Worm (Caenorhabditis elegans): ENCODE measurements around the gene his-6.
"Not testable (repeated sequence)": the region's sequence is repeated elsewhere in the genome, so short reads cannot be mapped to it uniquely, and the experiment has no call there.

The his-6 gene

DNA sequence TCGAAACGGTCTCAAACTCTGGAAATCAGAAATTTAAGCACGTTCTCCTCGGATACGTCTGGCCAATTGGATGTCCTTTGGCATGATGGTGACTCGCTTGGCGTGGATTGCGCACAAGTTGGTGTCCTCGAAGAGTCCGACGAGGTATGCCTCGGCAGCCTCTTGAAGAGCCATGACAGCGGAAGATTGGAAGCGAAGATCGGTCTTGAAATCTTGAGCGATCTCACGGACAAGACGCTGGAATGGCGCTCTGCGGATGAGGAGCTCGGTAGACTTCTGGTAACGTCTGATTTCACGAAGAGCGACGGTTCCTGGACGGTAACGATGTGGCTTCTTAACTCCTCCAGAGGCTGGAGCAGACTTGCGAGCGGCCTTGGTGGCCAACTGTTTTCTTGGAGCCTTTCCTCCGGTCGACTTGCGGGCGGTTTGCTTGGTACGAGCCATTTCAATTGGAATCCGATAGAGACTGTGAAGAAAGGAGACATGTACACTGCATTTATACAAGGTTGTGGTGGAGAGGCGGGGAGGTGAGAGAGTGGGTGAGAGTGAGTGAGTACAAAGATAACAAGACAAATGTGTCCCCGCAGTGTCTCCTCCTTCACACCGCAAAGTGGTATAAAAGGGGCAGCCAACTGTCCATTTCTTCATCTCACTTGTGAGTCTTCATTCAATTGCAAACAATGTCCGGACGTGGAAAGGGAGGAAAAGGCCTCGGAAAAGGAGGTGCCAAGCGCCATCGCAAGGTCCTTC lies at the start of gene his-6, which contains the start of gene his-5:
his-6 (minus strand) TSS at position 444 of the 750 bp plus-strand sequence.
his-5 (plus strand) TSS at position 681 of the 750 bp plus-strand sequence.
- peak; percentile 1 for TF ChIP-seq pha-4 (tag; optimal IDR thresholded peaks at IDR 0.05)
- TF ChIP-seq mls-2 (tag; optimal IDR thresholded peaks at IDR 0.05): peak; percentile 13
- TF ChIP-seq cnd-1 (tag; optimal IDR thresholded peaks at IDR 0.05): peak; percentile 64

ce11 chrV:8580961-8581360 lies 46.2 kb upstream of the his-6 start, which contains the start of gene C10B5.1:
C10B5.1 (plus strand) TSS chrV:8581261.
- no peak for TF ChIP-seq unc-62 (GFP tag; optimal IDR thresholded peaks at IDR 0.05)
- no peak for TF ChIP-seq lin-13 (tag; optimal IDR thresholded peaks at IDR 0.05)
- no peak for TF ChIP-seq mep-1 (tag; optimal IDR thresholded peaks at IDR 0.05)

ce11 chrV:8574762-8575161 lies 40.0 kb upstream of the his-6 start, which contains the start of gene F25G6.1:
F25G6.1 (plus strand) TSS chrV:8575062.
- TF ChIP-seq flh-1 (GFP tag; optimal IDR thresholded peaks at IDR 0.05); pha-4 (tag; optimal IDR thresholded peaks at IDR 0.05); bed-3 (GFP tag; optimal IDR thresholded peaks at IDR 0.05): not testable (repeated sequence)

- TF ChIP-seq nhr-2 (tag; optimal IDR thresholded peaks at IDR 0.05): no peak
- no peak for TF ChIP-seq mab-5 (tag; optimal IDR thresholded peaks at IDR 0.05)
- no peak for TF ChIP-seq unc-62 (GFP tag; optimal IDR thresholded peaks at IDR 0.05)
- TF ChIP-seq mep-1 (tag; optimal IDR thresholded peaks at IDR 0.05): no peak
- no peak for TF ChIP-seq elt-1 (tag; optimal IDR thresholded peaks at IDR 0.05; ENCODE audit: borderline replicate concordance, insufficient read depth)
- TF ChIP-seq lsy-2 (tag; optimal IDR thresholded peaks at IDR 0.05): peak; percentile 35
- peak; percentile 45 for TF ChIP-seq lin-13 (tag; optimal IDR thresholded peaks at IDR 0.05)
Measured at ce11 chrV:8569841-8570361, 35.1 kb upstream of the his-6 start, which contains the start of the genes F25G6.9 and symk-1. F25G6.9 (minus strand) TSS chrV:8570000. symk-1 (plus strand) TSS chrV:8570311.

ce11 chrV:8569172-8569571 lies 34.4 kb upstream of the his-6 start:
- no peak for TF ChIP-seq zip-8 (tag; optimal IDR thresholded peaks at IDR 0.05)
- TF ChIP-seq hlh-1 (tag; optimal IDR thresholded peaks at IDR 0.05): no peak
- TF ChIP-seq ces-1 (GFP tag; optimal IDR thresholded peaks at IDR 0.05): no peak
- TF ChIP-seq M03D4.4 (tag; optimal IDR thresholded peaks at IDR 0.05): no peak
- TF ChIP-seq elt-1 (tag; optimal IDR thresholded peaks at IDR 0.05; ENCODE audit: borderline replicate concordance, insufficient read depth): no peak
- TF ChIP-seq nhr-2 (tag; optimal IDR thresholded peaks at IDR 0.05): no peak
- no peak for TF ChIP-seq cnd-1 (tag; optimal IDR thresholded peaks at IDR 0.05)
- TF ChIP-seq ztf-11 (tag; optimal IDR thresholded peaks at IDR 0.05): no peak

DNA sequence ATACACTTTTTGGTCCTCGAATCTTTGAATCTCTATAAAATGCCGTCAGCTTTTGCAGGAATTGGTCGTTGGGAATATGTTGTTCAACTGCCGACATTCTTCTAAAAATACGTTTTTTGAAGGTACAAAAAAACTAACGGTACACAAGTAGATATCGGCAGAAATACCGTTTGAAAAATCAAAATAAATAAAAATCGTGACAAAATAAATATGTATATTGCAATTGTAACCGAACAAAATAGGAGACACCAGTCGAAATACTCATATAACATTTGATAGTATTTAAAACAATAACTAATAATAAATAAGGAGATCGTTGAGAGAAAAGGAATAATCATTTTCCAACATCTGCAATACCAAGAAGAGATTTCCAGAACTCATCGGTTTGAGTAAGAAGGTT lies 30.3 kb upstream of the his-6 start, which contains the start of gene F25G6.8:
F25G6.8 (minus strand) TSS at position 101 of the 400 bp plus-strand sequence.
- TF ChIP-seq pha-4 (tag; optimal IDR thresholded peaks at IDR 0.05): no peak

DNA sequence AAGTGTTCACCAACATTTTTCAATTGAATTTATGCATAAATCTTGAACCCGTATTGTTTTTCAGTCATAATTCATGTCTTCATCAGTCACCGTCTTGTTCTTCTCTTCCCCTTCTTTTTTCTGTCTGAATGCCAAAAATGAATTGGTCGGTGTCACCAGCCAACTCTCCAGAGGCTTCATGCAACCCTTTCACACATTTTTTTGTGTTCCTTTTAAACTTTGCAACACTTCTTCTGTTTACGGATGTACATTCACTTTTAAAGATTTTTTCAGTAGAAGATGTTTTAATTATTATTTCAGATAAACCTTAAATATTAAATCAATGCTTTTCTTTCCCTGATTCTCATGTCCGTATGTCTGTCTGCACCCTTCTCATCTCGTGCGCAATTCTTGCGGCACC lies 26.1 kb upstream of the his-6 start, which contains the start of gene acr-16:
acr-16 (plus strand) TSS at position 301 of the 400 bp plus-strand sequence.
- TF ChIP-seq sptf-1 (tag; optimal IDR thresholded peaks at IDR 0.05) (no peak), unc-39 (tag; optimal IDR thresholded peaks at IDR 0.05) (no peak)

DNA sequence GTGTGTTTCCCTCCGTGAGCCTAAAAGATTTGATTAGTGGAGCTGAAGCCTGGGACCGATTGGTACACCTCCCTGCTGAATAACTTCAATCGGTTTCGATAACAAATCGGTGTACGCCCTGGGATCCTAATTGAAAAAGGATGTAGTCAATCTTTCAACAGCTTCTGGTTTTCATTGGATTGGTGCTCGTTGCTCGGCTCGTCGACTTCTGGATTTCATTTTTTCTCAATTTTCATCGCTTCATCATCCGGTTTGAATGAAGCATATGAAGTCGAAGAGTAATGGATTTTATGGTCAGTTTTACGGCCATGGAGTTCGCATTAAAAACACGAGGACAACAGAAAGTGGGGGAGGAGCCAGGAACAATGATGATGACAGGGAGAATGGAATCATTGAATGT lies 21.2 kb upstream of the his-6 start:
- TF ChIP-seq mep-1 (tag; optimal IDR thresholded peaks at IDR 0.05) (no peak), ceh-39 (tag; optimal IDR thresholded peaks at IDR 0.05) (no peak), ceh-43 (GFP tag; optimal IDR thresholded peaks at IDR 0.05) (no peak), lin-32 (GFP tag; optimal IDR thresholded peaks at IDR 0.05) (no peak), ztf-11 (tag; optimal IDR thresholded peaks at IDR 0.05) (no peak), unc-120 (tag; optimal IDR thresholded peaks at IDR 0.05; ENCODE audit: poor library complexity, severe bottlenecking) (no peak), unc-39 (tag; optimal IDR thresholded peaks at IDR 0.05) (no peak), cnd-1 (tag; optimal IDR thresholded peaks at IDR 0.05) (no peak), lin-13 (tag; optimal IDR thresholded peaks at IDR 0.05) (no peak), nhr-2 (tag; optimal IDR thresholded peaks at IDR 0.05) (no peak), pha-4 (tag; optimal IDR thresholded peaks at IDR 0.05) (no peak), hlh-1 (tag; optimal IDR thresholded peaks at IDR 0.05) (no peak), nhr-237 (tag; optimal IDR thresholded peaks at IDR 0.05) (no peak), zip-8 (tag; optimal IDR thresholded peaks at IDR 0.05) (no peak)

All from whole organism, mixed stage, embryonic.